Worm (Caenorhabditis elegans) whole organism, L2 larva: ENCODE results near the gene fbxb-16.

ENCODE experiments used
- C34F6.9 ChIP-seq: fragments of 150-350 bp; optimal IDR thresholded peaks from 2 replicates; lab custom pipeline; 2014; ENCODE audit warnings: missing biosample characterization, missing genetic modification characterization
- F13H6.1 ChIP-seq: sonication (generic microtip); optimal IDR thresholded peaks from 2 replicates; lab custom pipeline; 2016; ENCODE audit warnings: missing genetic modification characterization, missing compliant biosample characterization
- R02D3.7 ChIP-seq: fragments of 150-350 bp; optimal IDR thresholded peaks from 2 replicates; lab custom pipeline; 2014; ENCODE audit warnings: missing biosample characterization, missing genetic modification characterization
- ZK546.5 ChIP-seq: sonication (generic microtip); optimal IDR thresholded peaks from 2 replicates; lab custom pipeline; 2017; ENCODE audit warnings: missing biosample characterization, missing genetic modification characterization
- alr-1 ChIP-seq: fragments of 150-350 bp; optimal IDR thresholded peaks from 2 replicates; lab custom pipeline; 2014; ENCODE audit warnings: missing biosample characterization, missing genetic modification characterization
- aly-2 ChIP-seq: fragments of 150-350 bp; optimal IDR thresholded peaks from 2 replicates; lab custom pipeline; 2014; ENCODE audit warnings: missing biosample characterization, missing genetic modification characterization
- blmp-1 ChIP-seq: sonication (generic microtip); optimal IDR thresholded peaks from 2 replicates; lab custom pipeline; 2017; ENCODE audit warnings: missing genetic modification characterization, mild to moderate bottlenecking, missing compliant biosample characterization, antibody characterized with exemption, moderate library complexity; ENCODE audit not compliant: insufficient read depth
- ceh-16 ChIP-seq: fragments of 150-350 bp; optimal IDR thresholded peaks from 2 replicates; lab custom pipeline; 2014; ENCODE audit warnings: missing biosample characterization, missing genetic modification characterization
- ceh-82 ChIP-seq: fragments of 150-350 bp; optimal IDR thresholded peaks from 2 replicates; lab custom pipeline; 2014; ENCODE audit warnings: missing biosample characterization, missing genetic modification characterization
- dmd-4 ChIP-seq: sonication (generic microtip); optimal IDR thresholded peaks from 2 replicates; lab custom pipeline; 2017; ENCODE audit warnings: missing biosample characterization, missing genetic modification characterization
- egl-27 ChIP-seq: sonication (generic microtip); optimal IDR thresholded peaks from 3 replicates; lab custom pipeline; 2017; ENCODE audit warnings: missing biosample characterization, missing genetic modification reagents, missing genetic modification characterization
- elt-3 ChIP-seq: sonication (generic microtip); optimal IDR thresholded peaks from 2 replicates; lab custom pipeline; 2017; ENCODE audit warnings: missing biosample characterization, missing genetic modification characterization
- fos-1 ChIP-seq: fragments of 150-350 bp; optimal IDR thresholded peaks from 2 replicates; lab custom pipeline; 2014; ENCODE audit warnings: missing biosample characterization, missing genetic modification characterization
- gmeb-1 ChIP-seq: fragments of 150-350 bp; optimal IDR thresholded peaks from 2 replicates; lab custom pipeline; 2014; ENCODE audit warnings: missing biosample characterization, missing genetic modification characterization
- lsy-2 ChIP-seq, 2 experiments: fragments of 150-350 bp in 1 of 2; sonication (generic microtip) in 1 of 2; optimal IDR thresholded peaks; 2 replicates each; lab custom pipeline; 2014 to 2017; ENCODE audit warnings: missing biosample characterization in 2 of 2, missing genetic modification characterization in 2 of 2
- mab-5 ChIP-seq: fragments of 150-350 bp; optimal IDR thresholded peaks from 2 replicates; lab custom pipeline; 2014; ENCODE audit warnings: missing biosample characterization, missing genetic modification characterization
- mbf-1 ChIP-seq: sonication (generic microtip); optimal IDR thresholded peaks from 2 replicates; lab custom pipeline; 2017; ENCODE audit warnings: missing biosample characterization, missing genetic modification characterization
- mdl-1 ChIP-seq, 2 experiments: fragments of 150-350 bp in 1 of 2; sonication (generic microtip) in 1 of 2; optimal IDR thresholded peaks; 2 replicates each; lab custom pipeline; 2017; ENCODE audit warnings: missing biosample characterization in 2 of 2, missing genetic modification characterization in 2 of 2
- nhr-10 ChIP-seq: sonication (generic microtip); optimal IDR thresholded peaks from 2 replicates; lab custom pipeline; 2017; ENCODE audit warnings: missing biosample characterization, missing genetic modification characterization
- nhr-11 ChIP-seq: fragments of 150-350 bp; optimal IDR thresholded peaks from 2 replicates; lab custom pipeline; 2014; ENCODE audit warnings: missing biosample characterization, missing genetic modification characterization
- nhr-129 ChIP-seq: fragments of 150-350 bp; optimal IDR thresholded peaks from 2 replicates; lab custom pipeline; 2014; ENCODE audit warnings: missing biosample characterization, missing genetic modification characterization
- nhr-21 ChIP-seq: fragments of 150-350 bp; optimal IDR thresholded peaks from 2 replicates; lab custom pipeline; 2014; ENCODE audit warnings: missing biosample characterization, missing genetic modification characterization
- nhr-23 ChIP-seq: fragments of 150-350 bp; optimal IDR thresholded peaks from 2 replicates; lab custom pipeline; 2014; ENCODE audit warnings: missing biosample characterization, missing genetic modification reagents, missing genetic modification characterization
- nhr-237 ChIP-seq: fragments of 150-350 bp; optimal IDR thresholded peaks from 2 replicates; lab custom pipeline; 2014; ENCODE audit warnings: missing biosample characterization, missing genetic modification characterization
- nhr-25 ChIP-seq: fragments of 150-350 bp; sonication (generic microtip); optimal IDR thresholded peaks from 3 replicates; lab custom pipeline; 2014; ENCODE audit warnings: missing biosample characterization, missing genetic modification characterization
- nhr-6 ChIP-seq: fragments of 150-350 bp; optimal IDR thresholded peaks from 2 replicates; lab custom pipeline; 2014; ENCODE audit warnings: missing biosample characterization, missing genetic modification characterization
- nhr-77 ChIP-seq: fragments of 150-350 bp; optimal IDR thresholded peaks from 2 replicates; lab custom pipeline; 2014; ENCODE audit warnings: missing biosample characterization, missing genetic modification characterization
- peb-1 ChIP-seq: fragments of 150-350 bp; optimal IDR thresholded peaks from 2 replicates; lab custom pipeline; 2014; ENCODE audit warnings: missing biosample characterization, missing genetic modification characterization
- sem-4 ChIP-seq: fragments of 150-350 bp; optimal IDR thresholded peaks from 2 replicates; lab custom pipeline; 2014; ENCODE audit warnings: missing biosample characterization, missing genetic modification reagents, missing genetic modification characterization
- skn-1 ChIP-seq: sonication (generic microtip); optimal IDR thresholded peaks from 2 replicates; lab custom pipeline; 2017; ENCODE audit warnings: missing biosample characterization, missing genetic modification characterization
- sma-9 ChIP-seq, 2 experiments: fragments of 150-350 bp in 1 of 2; sonication (generic microtip) in 1 of 2; optimal IDR thresholded peaks; 2 replicates each; lab custom pipeline; 2014 to 2016; ENCODE audit warnings: missing genetic modification characterization in 2 of 2, mild to moderate bottlenecking in 1 of 2, missing biosample characterization in 1 of 2, missing compliant biosample characterization in 1 of 2, missing genetic modification reagents in 1 of 2, moderate library complexity in 1 of 2
- snpc-4 ChIP-seq: fragments of 150-350 bp; optimal IDR thresholded peaks from 2 replicates; lab custom pipeline; 2014; ENCODE audit warnings: missing biosample characterization, missing genetic modification characterization
- unc-39 ChIP-seq: fragments of 150-350 bp; optimal IDR thresholded peaks from 2 replicates; lab custom pipeline; 2014; ENCODE audit warnings: missing biosample characterization, missing genetic modification characterization
- unc-55 ChIP-seq: fragments of 150-350 bp; sonication (generic microtip); optimal IDR thresholded peaks from 3 replicates; lab custom pipeline; 2014; ENCODE audit warnings: missing biosample characterization, missing genetic modification reagents, missing genetic modification characterization
- zag-1 ChIP-seq: fragments of 150-350 bp; optimal IDR thresholded peaks from 2 replicates; lab custom pipeline; 2014; ENCODE audit warnings: missing biosample characterization, missing genetic modification characterization
- ztf-1 ChIP-seq: fragments of 200-800 bp; sonication (Bioruptor generic); conservative IDR thresholded peaks from 2 replicates; pipeline ENCODE4 v1.3.6; 2022; ENCODE audit warnings: missing genetic modification characterization, missing compliant biosample characterization
- ztf-11 ChIP-seq: sonication (generic microtip); optimal IDR thresholded peaks from 2 replicates; lab custom pipeline; 2017; ENCODE audit warnings: missing biosample characterization, missing genetic modification characterization
- ztf-4 ChIP-seq: fragments of 150-350 bp; optimal IDR thresholded peaks from 2 replicates; lab custom pipeline; 2014; ENCODE audit warnings: missing biosample characterization, missing genetic modification characterization

fbxb-16 gene

ce11 chrII:1683742-1684141 is 32.0 kb upstream of the fbxb-16 start, which contains the start of gene fbxb-25:
TSS of gene fbxb-25 (plus strand) at chrII:1684042.
- TF ChIP-seq sem-4 (tag; lab: Kevin White, UChicago) (no peak), ceh-82 (tag; lab: Kevin White, UChicago) (no peak), blmp-1 (tag; lab: Kevin White, UChicago) (no peak), unc-39 (no peak), dmd-4 (tag; lab: Kevin White, UChicago) (no peak), nhr-237 (tag; lab: Kevin White, UChicago) (no peak), alr-1 (no peak), elt-3 (tag; lab: Kevin White, UChicago) (no peak), snpc-4 (no peak), egl-27 (no peak), nhr-77 (tag; lab: Kevin White, UChicago) (no peak), sma-9 (GFP tag; optimal IDR thresholded peaks at IDR 0.05; lab: Kevin White, UChicago) (no peak), sma-9 (tag; optimal IDR thresholded peaks at IDR 0.05; lab: Kevin White, UChicago) (no peak), nhr-21 (tag; lab: Kevin White, UChicago) (no peak), nhr-10 (tag; lab: Kevin White, UChicago) (no peak), aly-2 (tag; lab: Kevin White, UChicago) (no peak), zag-1 (no peak), fos-1 (tag; lab: Kevin White, UChicago) (no peak)

- TF ChIP-seq nhr-23 (tag; lab: Kevin White, UChicago) (no peak), mdl-1 (tag; optimal IDR thresholded peaks at IDR 0.05; lab: Kevin White, UChicago) (no peak), mab-5 (tag; lab: Kevin White, UChicago) (no peak), ztf-11 (no peak), nhr-11 (no peak), ztf-4 (tag; lab: Kevin White, UChicago) (no peak), zag-1 (no peak)
Measured at ce11 chrII:1682218-1682617, 30.5 kb upstream of the fbxb-16 start, which contains the start of gene fbxb-26. TSS of gene fbxb-26 (plus strand) at chrII:1682518.

ce11 chrII:1679081-1679480 is 27.4 kb upstream of the fbxb-16 start, which contains the start of gene irld-36:
TSS of gene irld-36 (plus strand) at chrII:1679381.
- no peak for TF ChIP-seq nhr-6 (tag; lab: Kevin White, UChicago)
- TF ChIP-seq alr-1: no peak
- no peak for TF ChIP-seq lsy-2 (tag; optimal IDR thresholded peaks at IDR 0.05; lab: Kevin White, UChicago)
- no peak for TF ChIP-seq nhr-129 (tag; lab: Kevin White, UChicago)
- no peak for TF ChIP-seq aly-2 (tag; lab: Kevin White, UChicago)
- TF ChIP-seq ceh-82 (tag; lab: Kevin White, UChicago): no peak
- TF ChIP-seq mdl-1 (tag; optimal IDR thresholded peaks at IDR 0.05; lab: Kevin White, UChicago): no peak
- TF ChIP-seq snpc-4: no peak
- no peak for TF ChIP-seq gmeb-1
- no peak for TF ChIP-seq nhr-11
- TF ChIP-seq ceh-16 (tag; lab: Kevin White, UChicago): no peak
- no peak for TF ChIP-seq ztf-11
- no peak for TF ChIP-seq egl-27
- no peak for TF ChIP-seq skn-1 (tag; lab: Kevin White, UChicago)
- no peak for TF ChIP-seq nhr-25
- no peak for TF ChIP-seq nhr-10 (tag; lab: Kevin White, UChicago)
- TF ChIP-seq nhr-23 (tag; lab: Kevin White, UChicago): no peak

- TF ChIP-seq F13H6.1: no peak
- no peak for TF ChIP-seq unc-55
- TF ChIP-seq R02D3.7 (tag; lab: Kevin White, UChicago): no peak
- peak; percentile 1 for TF ChIP-seq nhr-23 (tag; lab: Kevin White, UChicago)
- no peak for TF ChIP-seq peb-1 (tag; lab: Kevin White, UChicago)
- TF ChIP-seq ZK546.5 (tag; lab: Kevin White, UChicago): no peak
- TF ChIP-seq nhr-21 (tag; lab: Kevin White, UChicago): no peak
Measured at ce11 chrII:1676088-1676487, 24.4 kb upstream of the fbxb-16 start, which contains the start of gene fbxb-17. TSS of gene fbxb-17 (plus strand) at chrII:1676388.

ce11 chrII:1672673-1673072 is 21.0 kb upstream of the fbxb-16 start:
- TF ChIP-seq ztf-11: no peak
- no peak for TF ChIP-seq blmp-1 (tag; lab: Kevin White, UChicago)
- TF ChIP-seq mbf-1: no peak
- no peak for TF ChIP-seq nhr-11
- TF ChIP-seq snpc-4: no peak
- TF ChIP-seq C34F6.9 (tag; lab: Kevin White, UChicago): no peak
- no peak for TF ChIP-seq ztf-1 (GFP tag; lab: Robert Waterston, UW)
